Fruit fly (Drosophila melanogaster): Measurements from ENCODE around the gene CG46310.

dm6 chr3R:23140280-23140679, 33.4 kb upstream of the CG46310 start:
- no peak for TF ChIP-seq CTCF (optimal IDR thresholded peaks at IDR 0.05)
- TF ChIP-seq CG8478 (optimal IDR thresholded peaks at IDR 0.05), result no peak

Measured in S2 (cell line).